Fruit fly (Drosophila melanogaster): ENCODE measurements around the gene CG3792.

Gene CG3792

dm6 chr2L:5000919-5001581 is 23.9 kb downstream of the CG3792 start (continued):
- TF ChIP-seq Hmr (GFP tag; optimal IDR thresholded peaks at IDR 0.05) (no peak), CG7357 (GFP tag; IDR thresholded peaks at IDR 0.05) (no peak; the same call in 2 of the 3 replicates), Rfx (GFP tag; IDR thresholded peaks at IDR 0.05) (peak; percentile 54), CG5180 (GFP tag; optimal IDR thresholded peaks at IDR 0.05) (no peak), Poxn (GFP tag; IDR thresholded peaks at IDR 0.05) (no peak), grn (GFP tag; optimal IDR thresholded peaks at IDR 0.05) (no peak), CG12071 (GFP tag; optimal IDR thresholded peaks at IDR 0.05) (no peak), CG4730 (GFP tag; IDR thresholded peaks at IDR 0.05) (peak; percentile 24), tna (GFP tag; IDR thresholded peaks at IDR 0.05; ENCODE audit: partially characterized antibody) (peak; percentile 19; the same call in 1 of the 2 replicates), insv (GFP tag; optimal IDR thresholded peaks at IDR 0.05) (no peak), eve (GFP tag; optimal IDR thresholded peaks at IDR 0.05) (peak in 1 of 2 experiments; percentile 44), abd-A (tag; optimal IDR thresholded peaks at IDR 0.05) (peak; percentile 91), NC2α (GFP tag; optimal IDR thresholded peaks at IDR 0.05) (no peak), Chrac-16 (GFP tag; optimal IDR thresholded peaks at IDR 0.05) (no peak), run (tag; optimal IDR thresholded peaks at IDR 0.05) (no peak), CG10462 (GFP tag; optimal IDR thresholded peaks at IDR 0.05) (no peak), chn (GFP tag; optimal IDR thresholded peaks at IDR 0.05) (no peak), Meics (GFP tag; optimal IDR thresholded peaks at IDR 0.05) (no peak), D19A (tag; optimal IDR thresholded peaks at IDR 0.05) (no peak), CG42726 (GFP tag; IDR thresholded peaks at IDR 0.05; ENCODE audit: partially characterized antibody) (peak; percentile 87), Dref (GFP tag; IDR thresholded peaks at IDR 0.05) (peak; percentile 31; the same call in 1 of the 2 replicates), vvl (GFP tag; IDR thresholded peaks at IDR 0.05) (peak; percentile 6), sima (GFP tag; optimal IDR thresholded peaks at IDR 0.05) (no peak), Gsc (GFP tag; IDR thresholded peaks at IDR 0.05) (peak; percentile 38; the same call in 1 of the 2 replicates), Lpt (GFP tag; optimal IDR thresholded peaks at IDR 0.05) (no peak), bbx (GFP tag; IDR thresholded peaks at IDR 0.05; ENCODE audit: partially characterized antibody) (peak; percentile 13; the same call in 1 of the 2 replicates), Fer1 (GFP tag; optimal IDR thresholded peaks at IDR 0.05) (no peak), klu (GFP tag; IDR thresholded peaks at IDR 0.05) (0 out of 2 replicates have a peak, but pooled peaks have one; percentile 5), gfzf (GFP tag; optimal IDR thresholded peaks at IDR 0.05) (no peak), CG15479 (GFP tag; optimal IDR thresholded peaks at IDR 0.05) (no peak), ara (GFP tag; IDR thresholded peaks at IDR 0.05) (peak; percentile 60), p53 (GFP tag; optimal IDR thresholded peaks at IDR 0.05) (no peak), CG2875 (GFP tag; optimal IDR thresholded peaks at IDR 0.05) (peak; percentile 6), CG1832 (GFP tag; optimal IDR thresholded peaks at IDR 0.05) (peak; percentile 50), Opbp (GFP tag; IDR thresholded peaks at IDR 0.05; ENCODE audit: partially characterized antibody) (peak; percentile 67; the same call in 2 of the 3 replicates), E2f2 (GFP tag; IDR thresholded peaks at IDR 0.05) (peak; percentile 94), Spps (tag; optimal IDR thresholded peaks at IDR 0.05) (no peak), Asciz (GFP tag; optimal IDR thresholded peaks at IDR 0.05) (no peak), CG2678 (tag; optimal IDR thresholded peaks at IDR 0.05) (no peak), CG12299 (tag; optimal IDR thresholded peaks at IDR 0.05) (no peak), CG13624 (GFP tag; optimal IDR thresholded peaks at IDR 0.05) (no peak), inv (GFP tag; IDR thresholded peaks at IDR 0.05; ENCODE audit: partially characterized antibody) (0 out of 2 replicates have a peak, but pooled peaks have one; percentile 10), CG4360 (GFP tag; IDR thresholded peaks at IDR 0.05) (0 out of 2 replicates have a peak, but pooled peaks have one; percentile 20), fd3F (GFP tag; optimal IDR thresholded peaks at IDR 0.05) (no peak), MTF-1 (GFP tag; optimal IDR thresholded peaks at IDR 0.05; ENCODE audit: borderline replicate concordance) (no peak), CG4617 (GFP tag; optimal IDR thresholded peaks at IDR 0.05; ENCODE audit: borderline replicate concordance) (no peak), amos (GFP tag; IDR thresholded peaks at IDR 0.05; ENCODE audit: partially characterized antibody) (peak; percentile 30; the same call in 1 of the 2 replicates), sr (GFP tag; IDR thresholded peaks at IDR 0.05) (0 out of 3 replicates have a peak, but pooled peaks have one; percentile 7)
